Worm (Caenorhabditis elegans): ENCODE data around the gene srbc-34.

DNA sequence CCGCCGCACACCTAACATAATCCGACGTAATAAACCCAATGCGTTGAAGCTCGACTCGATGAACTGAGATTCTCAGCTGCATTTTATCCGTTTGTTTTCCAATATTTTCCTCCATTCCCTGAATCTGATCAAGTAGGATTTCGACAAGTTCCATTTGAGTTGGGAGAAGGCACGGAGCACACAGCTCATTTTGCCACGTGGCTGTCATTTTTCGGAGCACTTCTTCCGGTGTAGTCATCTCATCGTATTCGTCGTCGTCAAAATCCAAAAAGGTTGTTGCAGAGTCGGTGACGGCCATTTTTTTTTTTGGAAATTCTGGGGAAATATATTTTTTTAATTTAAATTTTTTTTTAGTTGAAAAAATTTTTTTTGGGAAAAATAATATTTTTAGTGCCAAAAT, 31.3 kb downstream of the srbc-34 start, which contains the start of gene sld-5:
- no peak for TF ChIP-seq him-1 (tag; optimal IDR thresholded peaks at IDR 0.05)
- no peak for TF ChIP-seq W03F9.2 (tag; optimal IDR thresholded peaks at IDR 0.05)

Measured in whole organism, L4/young adult.